Fruit fly (Drosophila melanogaster): ENCODE measurements around the gene Aldh7A1.

- TF ChIP-seq Rx (GFP tag; IDR thresholded peaks at IDR 0.05): no peak
- TF ChIP-seq CG11560 (tag; IDR thresholded peaks at IDR 0.05): no peak
- TF ChIP-seq CG4424 (GFP tag; optimal IDR thresholded peaks at IDR 0.05): no peak
- no peak for TF ChIP-seq CG3163 (GFP tag; optimal IDR thresholded peaks at IDR 0.05)
- no peak for TF ChIP-seq CG3281 (GFP tag; optimal IDR thresholded peaks at IDR 0.05)
- TF ChIP-seq CG4404 (GFP tag; IDR thresholded peaks at IDR 0.05): no peak
- no peak for TF ChIP-seq CG15479 (GFP tag; optimal IDR thresholded peaks at IDR 0.05)
- no peak for TF ChIP-seq ranshi (GFP tag; IDR thresholded peaks at IDR 0.05)
- no peak for TF ChIP-seq CG2889 (GFP tag; IDR thresholded peaks at IDR 0.05)
Observed at dm6 chr3L:19270542-19270941, 1.8 kb upstream of the Aldh7A1 start, which contains the start of gene CG14088.

Data from whole organism, embryonic.